Worm (Caenorhabditis elegans): ENCODE data around the gene clp-1.

clp-1 gene

ce11 chrIII:7979659-7980058 is at the start of gene clp-1:
TSS of gene clp-1 (plus strand) at chrIII:7979959.
- TF ChIP-seq dmd-4 (tag; optimal IDR thresholded peaks at IDR 0.05; ENCODE audit: borderline replicate concordance) (no peak), ceh-31 (tag; optimal IDR thresholded peaks at IDR 0.05) (no peak), ama-1 (optimal IDR thresholded peaks at IDR 0.05) (no peak), ahr-1 (tag; optimal IDR thresholded peaks at IDR 0.05) (no peak), ceh-45 (GFP tag; IDR thresholded peaks at IDR 0.05) (no peak), sox-2 (GFP tag; IDR thresholded peaks at IDR 0.05) (no peak), zip-5 (tag; optimal IDR thresholded peaks at IDR 0.05) (no peak), ceh-19 (GFP tag; optimal IDR thresholded peaks at IDR 0.05) (no peak), ztf-16 (tag; optimal IDR thresholded peaks at IDR 0.05) (no peak), lin-11 (tag; optimal IDR thresholded peaks at IDR 0.05) (no peak), T23F11.4 (GFP tag; optimal IDR thresholded peaks at IDR 0.05) (no peak), eyg-1 (tag; optimal IDR thresholded peaks at IDR 0.05) (no peak), unc-55 (GFP tag; optimal IDR thresholded peaks at IDR 0.05) (no peak), dve-1 (tag; optimal IDR thresholded peaks at IDR 0.05) (no peak), unc-86 (tag; optimal IDR thresholded peaks at IDR 0.05) (no peak), C08G9.2 (tag; optimal IDR thresholded peaks at IDR 0.05) (no peak), ceh-9 (tag; optimal IDR thresholded peaks at IDR 0.05) (no peak)

- TF ChIP-seq T23F11.4 (GFP tag; optimal IDR thresholded peaks at IDR 0.05), result no peak
- TF ChIP-seq zip-5 (tag; optimal IDR thresholded peaks at IDR 0.05), result no peak
- no peak for TF ChIP-seq unc-42 (tag; optimal IDR thresholded peaks at IDR 0.05)
- no peak for TF ChIP-seq ceh-45 (GFP tag; IDR thresholded peaks at IDR 0.05)
- no peak for TF ChIP-seq ets-4 (tag; optimal IDR thresholded peaks at IDR 0.05)
- no peak for TF ChIP-seq sdc-2 (tag; optimal IDR thresholded peaks at IDR 0.05)
- no peak for TF ChIP-seq hlh-8 (tag; optimal IDR thresholded peaks at IDR 0.05)
- no peak for TF ChIP-seq hlh-15 (tag; optimal IDR thresholded peaks at IDR 0.05)
- no peak for TF ChIP-seq che-1 (tag; optimal IDR thresholded peaks at IDR 0.05)
- no peak for TF ChIP-seq ceh-18 (tag; optimal IDR thresholded peaks at IDR 0.05)
- TF ChIP-seq elt-2 (tag; optimal IDR thresholded peaks at IDR 0.05), result no peak
- no peak for TF ChIP-seq K09A11.1 (tag; optimal IDR thresholded peaks at IDR 0.05; ENCODE audit: insufficient read depth)
- no peak for TF ChIP-seq dmd-4 (tag; optimal IDR thresholded peaks at IDR 0.05; ENCODE audit: borderline replicate concordance)
- TF ChIP-seq pqm-1 (tag; optimal IDR thresholded peaks at IDR 0.05), result no peak
- TF ChIP-seq pha-2 (tag; optimal IDR thresholded peaks at IDR 0.05), result no peak
These were observed 46.5 kb upstream of the clp-1 start, which contains the start of gene ran-2 for ce11 chrIII:7933235-7933634. TSS of gene ran-2 (plus strand) at chrIII:7933535.

- TF ChIP-seq ceh-2 (tag; optimal IDR thresholded peaks at IDR 0.05), result no peak
- TF ChIP-seq nhr-11 (tag; optimal IDR thresholded peaks at IDR 0.05), result no peak
- TF ChIP-seq lim-6 (tag; optimal IDR thresholded peaks at IDR 0.05), result no peak
These were observed 42.2 kb upstream of the clp-1 start, which contains the start of gene C29E4.10 for ce11 chrIII:7937548-7937947. TSS of gene C29E4.10 (plus strand) at chrIII:7937848.

- TF ChIP-seq fkh-10 (GFP tag; optimal IDR thresholded peaks at IDR 0.05) (no peak), nfya-1 (tag; optimal IDR thresholded peaks at IDR 0.05) (peak; percentile 56)
These were observed 38.9 kb upstream of the clp-1 start, which contains the start of gene C29E4.12 for ce11 chrIII:7940819-7941218. TSS of gene C29E4.12 (plus strand) at chrIII:7941151.

- TF ChIP-seq ceh-31 (tag; optimal IDR thresholded peaks at IDR 0.05) (no peak), ceh-48 (tag; optimal IDR thresholded peaks at IDR 0.05) (no peak), ttx-3 (tag; optimal IDR thresholded peaks at IDR 0.05) (no peak), ceh-24 (tag; optimal IDR thresholded peaks at IDR 0.05) (no peak), nfya-1 (tag; optimal IDR thresholded peaks at IDR 0.05) (no peak), fkh-10 (GFP tag; optimal IDR thresholded peaks at IDR 0.05) (no peak), nhr-232 (tag; optimal IDR thresholded peaks at IDR 0.05) (no peak), ceh-14 (tag; optimal IDR thresholded peaks at IDR 0.05) (no peak), unc-3 (GFP tag; conservative IDR thresholded peaks at IDR 0.05) (no peak), unc-3 (tag; optimal IDR thresholded peaks at IDR 0.05) (no peak), gmeb-2 (tag; optimal IDR thresholded peaks at IDR 0.05) (no peak), T23F11.4 (GFP tag; optimal IDR thresholded peaks at IDR 0.05) (no peak)
These were observed 38.3 kb upstream of the clp-1 start, which contains the start of gene kle-2 for ce11 chrIII:7941417-7941816. TSS of gene kle-2 (plus strand) at chrIII:7941717.
